Fruit fly (Drosophila melanogaster): Measurements from ENCODE around the gene EndoA.

Gene EndoA

dm6 chr3R:18917976-18918871, 11.8 kb downstream of the EndoA start (continued):
- TF ChIP-seq CG18599 (GFP tag; optimal IDR thresholded peaks at IDR 0.05) (peak; percentile 49), CG7786 (GFP tag; optimal IDR thresholded peaks at IDR 0.05) (no peak), Hr51 (GFP tag; optimal IDR thresholded peaks at IDR 0.05) (no peak), CG8388 (GFP tag; optimal IDR thresholded peaks at IDR 0.05) (no peak), sob (GFP tag; IDR thresholded peaks at IDR 0.05) (peak; percentile 43; the same call in 1 of the 2 replicates), CG32767 (GFP tag; IDR thresholded peaks at IDR 0.05) (peak; percentile 87; the same call in 1 of the 2 replicates), BtbVII (GFP tag; optimal IDR thresholded peaks at IDR 0.05) (peak; percentile 26), vvl (GFP tag; IDR thresholded peaks at IDR 0.05) (peak; percentile 51; the same call in 1 of the 2 replicates), Atf6 (GFP tag; IDR thresholded peaks at IDR 0.05) (0 out of 2 replicates have a peak, but pooled peaks have one; percentile 13), knrl (GFP tag; IDR thresholded peaks at IDR 0.05; ENCODE audit: partially characterized antibody) (peak; percentile 16; the same call in 1 of the 3 replicates), Meics (GFP tag; optimal IDR thresholded peaks at IDR 0.05) (peak; percentile 2), H15 (GFP tag; IDR thresholded peaks at IDR 0.05) (no peak), kay (GFP tag; optimal IDR thresholded peaks at IDR 0.05) (peak; percentile 44), CG1233 (GFP tag; optimal IDR thresholded peaks at IDR 0.05) (peak; percentile 12), Atf-2 (GFP tag; optimal IDR thresholded peaks at IDR 0.05) (no peak), Nf-YC (tag; optimal IDR thresholded peaks at IDR 0.05) (peak; percentile 26), grn (GFP tag; optimal IDR thresholded peaks at IDR 0.05) (no peak), CG13624 (GFP tag; optimal IDR thresholded peaks at IDR 0.05) (peak; percentile 43), Drgx (GFP tag; IDR thresholded peaks at IDR 0.05) (peak; percentile 16; the same call in 1 of the 2 replicates), CG11504 (tag; optimal IDR thresholded peaks at IDR 0.05) (peak; percentile 58), Usf (GFP tag; optimal IDR thresholded peaks at IDR 0.05) (no peak), Dbx (GFP tag; IDR thresholded peaks at IDR 0.05) (0 out of 3 replicates have a peak, but pooled peaks have one; percentile 32), amos (GFP tag; IDR thresholded peaks at IDR 0.05; ENCODE audit: partially characterized antibody) (peak; percentile 10; the same call in 1 of the 2 replicates), emc (GFP tag; optimal IDR thresholded peaks at IDR 0.05) (no peak), wdn (GFP tag; IDR thresholded peaks at IDR 0.05) (peak; percentile 37; the same call in 1 of the 2 replicates), zen2 (GFP tag; IDR thresholded peaks at IDR 0.05; ENCODE audit: partially characterized antibody) (peak; percentile 41; the same call in 1 of the 3 replicates), Med (GFP tag) (peak; percentile 90), pum (GFP tag; optimal IDR thresholded peaks at IDR 0.05) (peak; percentile 15), hkb (optimal IDR thresholded peaks at IDR 0.05) (no peak), hkb (GFP tag; IDR thresholded peaks at IDR 0.05) (peak; percentile 21; the same call in 1 of the 2 replicates), Gug (GFP tag; IDR thresholded peaks at IDR 0.05) (no peak), dpn (GFP tag; optimal IDR thresholded peaks at IDR 0.05) (peak in 1 of 2 experiments; percentile 41), CG14441 (GFP tag; IDR thresholded peaks at IDR 0.05) (peak; percentile 27; the same call in 1 of the 2 replicates), Sry-δ (GFP tag; optimal IDR thresholded peaks at IDR 0.05) (no peak), CG2116 (GFP tag; optimal IDR thresholded peaks at IDR 0.05) (peak; percentile 8), dmrt99B (tag; optimal IDR thresholded peaks at IDR 0.05) (peak; percentile 1), bab2 (GFP tag; optimal IDR thresholded peaks at IDR 0.05) (no peak), CG3407 (GFP tag; optimal IDR thresholded peaks at IDR 0.05) (peak; percentile 5), D19A (tag; optimal IDR thresholded peaks at IDR 0.05) (no peak), Fer3 (tag; optimal IDR thresholded peaks at IDR 0.05) (peak; percentile 46), Bgb (GFP tag; IDR thresholded peaks at IDR 0.05; ENCODE audit: partially characterized antibody) (peak; percentile 57; the same call in 1 of the 2 replicates), tx (GFP tag; optimal IDR thresholded peaks at IDR 0.05) (no peak), gce (GFP tag; IDR thresholded peaks at IDR 0.05) (no peak; the same call in 2 of the 3 replicates), sr (GFP tag; IDR thresholded peaks at IDR 0.05) (0 out of 3 replicates have a peak, but pooled peaks have one; percentile 25), CG34422 (GFP tag; IDR thresholded peaks at IDR 0.05) (peak; percentile 65; the same call in 1 of the 3 replicates), phol (tag; optimal IDR thresholded peaks at IDR 0.05) (peak; percentile 94), NFAT (GFP tag; IDR thresholded peaks at IDR 0.05) (peak; percentile 41; the same call in 1 of the 2 replicates), CG6854 (GFP tag; optimal IDR thresholded peaks at IDR 0.05) (peak; percentile 46)

Data from whole organism, embryonic.